Fruit fly (Drosophila melanogaster): ENCODE data around the gene Spn27A.

DNA sequence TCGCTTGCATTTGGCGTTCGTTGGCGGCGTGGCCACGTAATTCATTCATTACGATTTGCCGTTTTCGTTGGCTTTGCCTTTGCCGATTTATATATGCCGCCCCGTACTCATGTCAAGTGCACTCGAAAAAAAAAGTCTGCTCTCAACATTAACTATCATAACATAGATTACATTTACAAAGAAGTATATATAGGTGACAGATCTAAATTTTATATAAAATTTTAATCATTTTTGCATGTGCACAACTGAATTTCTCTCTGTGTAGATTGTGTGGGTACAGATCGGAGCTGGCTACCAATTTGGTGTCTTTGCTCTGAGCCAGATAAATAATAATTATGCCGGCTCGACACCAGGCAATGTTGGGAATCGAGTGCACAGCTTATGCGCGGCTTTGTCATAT, 25.2 kb upstream of the Spn27A start:
- TF ChIP-seq CG11762 (GFP tag; optimal IDR thresholded peaks at IDR 0.05; ENCODE audit: insufficient read depth) (peak; percentile 48), net (GFP tag; optimal IDR thresholded peaks at IDR 0.05) (peak; percentile 57), CG9139 (GFP tag; optimal IDR thresholded peaks at IDR 0.05) (no peak), Ets96B (tag; optimal IDR thresholded peaks at IDR 0.05) (peak; percentile 67), CG11294 (GFP tag; IDR thresholded peaks at IDR 0.05) (peak; percentile 62), spab (GFP tag; optimal IDR thresholded peaks at IDR 0.05) (peak; percentile 50), CG8119 (GFP tag; IDR thresholded peaks at IDR 0.05) (peak; percentile 81), dsx (GFP tag; optimal IDR thresholded peaks at IDR 0.05; ENCODE audit: poor library complexity, severe bottlenecking) (peak; percentile 45), achi (GFP tag; optimal IDR thresholded peaks at IDR 0.05) (peak; percentile 65), CG6163 (GFP tag; IDR thresholded peaks at IDR 0.05) (peak; percentile 88)
